Worm (Caenorhabditis elegans): ENCODE data around the gene ugt-5.

Gene ugt-5

ce11 chrV:12780248-12780647 is 12.5 kb downstream of the ugt-5 start (continued):
- TF ChIP-seq mxl-2 (GFP tag; conservative IDR thresholded peaks at IDR 0.05) (no peak; the same call in 1 of the 2 replicates), ctbp-1 (GFP tag; IDR thresholded peaks at IDR 0.05) (peak; percentile 88), lin-38 (GFP tag; IDR thresholded peaks at IDR 0.05) (no peak), nhr-102 (tag; optimal IDR thresholded peaks at IDR 0.05) (no peak), nhr-42 (GFP tag; IDR thresholded peaks at IDR 0.05) (no peak), Y75B8A.6 (GFP tag; IDR thresholded peaks at IDR 0.05) (peak; percentile 55; the same call in 1 of the 2 replicates), tag-97 (GFP tag; IDR thresholded peaks at IDR 0.05) (no peak), hlh-30 (tag; optimal IDR thresholded peaks at IDR 0.05; ENCODE audit: insufficient read depth) (no peak), zag-1 (tag; optimal IDR thresholded peaks at IDR 0.05) (no peak), ZK546.5 (tag; optimal IDR thresholded peaks at IDR 0.05) (no peak), aha-1 (tag) (peak; percentile 82), unc-130 (GFP tag; optimal IDR thresholded peaks at IDR 0.05) (peak; percentile 57), skn-1 (tag; optimal IDR thresholded peaks at IDR 0.05) (no peak), Y48G9A.11 (GFP tag; IDR thresholded peaks at IDR 0.05) (peak; percentile 85), tra-1 (GFP tag; IDR thresholded peaks at IDR 0.05) (peak; percentile 84), ama-1 (optimal IDR thresholded peaks at IDR 0.05) (no peak), D1046.2 (GFP tag; IDR thresholded peaks at IDR 0.05) (peak; percentile 87), zfp-2 (tag; optimal IDR thresholded peaks at IDR 0.05) (peak; percentile 28), nhr-48 (tag; optimal IDR thresholded peaks at IDR 0.05) (peak; percentile 0), ztf-7 (tag; optimal IDR thresholded peaks at IDR 0.05) (no peak)

DNA sequence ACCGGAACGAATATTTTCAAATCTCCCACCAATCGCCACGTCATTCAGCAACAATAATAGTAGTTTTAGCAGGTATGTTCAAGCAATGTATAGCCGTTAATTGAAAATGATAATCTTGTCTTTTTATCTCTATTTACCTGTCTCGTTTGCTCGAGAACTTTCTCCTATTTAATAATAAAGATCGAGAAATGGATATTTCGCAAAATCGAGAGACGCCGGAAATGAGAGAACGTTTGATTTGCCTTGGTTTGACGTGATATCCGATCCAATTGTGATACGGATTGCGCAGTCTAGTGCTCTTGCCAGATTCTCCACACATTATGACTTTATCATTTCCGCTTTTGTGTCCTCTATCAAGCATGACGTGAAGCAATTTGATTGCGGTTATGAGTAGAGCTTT is 18.9 kb downstream of the ugt-5 start:
- no peak for TF ChIP-seq zip-11 (GFP tag; IDR thresholded peaks at IDR 0.05)
- no peak for TF ChIP-seq hlh-11 (tag; optimal IDR thresholded peaks at IDR 0.05)
- TF ChIP-seq nhr-6 (tag; optimal IDR thresholded peaks at IDR 0.05) = no peak
- no peak for TF ChIP-seq ztf-11 (tag; optimal IDR thresholded peaks at IDR 0.05)
- no peak for TF ChIP-seq set-16 (GFP tag; IDR thresholded peaks at IDR 0.05)
- no peak for TF ChIP-seq mdt-29 (GFP tag; IDR thresholded peaks at IDR 0.05)
- no peak for TF ChIP-seq madf-9 (GFP tag; conservative IDR thresholded peaks at IDR 0.05)
- TF ChIP-seq ceh-62 (tag; optimal IDR thresholded peaks at IDR 0.05) = no peak
- no peak for TF ChIP-seq ZK546.5 (tag; optimal IDR thresholded peaks at IDR 0.05)
- TF ChIP-seq R02D3.7 (tag; optimal IDR thresholded peaks at IDR 0.05) = no peak
- TF ChIP-seq arid-1 (GFP tag; conservative IDR thresholded peaks at IDR 0.05) = no peak
- TF ChIP-seq nhr-102 (tag; optimal IDR thresholded peaks at IDR 0.05) = no peak
- TF ChIP-seq attf-4 (tag; optimal IDR thresholded peaks at IDR 0.05) = no peak

DNA sequence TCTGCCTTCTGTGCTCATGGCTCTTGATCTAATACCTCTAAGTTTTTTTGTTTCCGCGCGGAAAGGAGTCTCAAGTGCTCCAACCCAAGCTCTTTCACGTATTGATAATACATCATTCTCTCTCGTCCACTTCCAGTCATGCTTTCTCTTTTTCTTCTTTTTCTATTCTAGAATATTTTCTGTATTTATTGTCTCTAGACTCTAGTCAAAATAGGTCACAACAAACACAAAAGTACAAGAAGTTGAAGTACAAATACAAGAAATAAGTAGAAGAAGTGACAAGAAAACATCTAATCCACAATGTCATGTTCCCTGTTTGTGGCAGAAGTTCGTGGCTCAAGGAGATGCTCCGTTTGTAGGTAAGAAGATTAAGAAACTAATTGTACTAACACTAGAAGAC is 19.5 kb downstream of the ugt-5 start, which contains the start of gene ZC455.1:
Gene ZC455.1, plus strand, starts transcription at position 301 of the 400 bp plus-strand sequence.
- TF ChIP-seq gei-8 (GFP tag; optimal IDR thresholded peaks at IDR 0.05) (no peak), F49E8.2 (tag; optimal IDR thresholded peaks at IDR 0.05; ENCODE audit: borderline replicate concordance) (no peak), zfp-3 (GFP tag; conservative IDR thresholded peaks at IDR 0.05) (no peak), ama-1 (optimal IDR thresholded peaks at IDR 0.05) (no peak), lim-7 (GFP tag; IDR thresholded peaks at IDR 0.05) (no peak), duxl-1 (tag; optimal IDR thresholded peaks at IDR 0.05; ENCODE audit: poor library complexity) (no peak), tag-97 (GFP tag; IDR thresholded peaks at IDR 0.05) (no peak), ZK546.5 (tag; optimal IDR thresholded peaks at IDR 0.05) (no peak), saeg-2 (GFP tag; IDR thresholded peaks at IDR 0.05) (no peak), nhr-42 (GFP tag; IDR thresholded peaks at IDR 0.05) (no peak), hlh-30 (tag; optimal IDR thresholded peaks at IDR 0.05; ENCODE audit: insufficient read depth) (no peak), pqm-1 (tag; optimal IDR thresholded peaks at IDR 0.05) (no peak), set-16 (GFP tag; IDR thresholded peaks at IDR 0.05) (no peak), T26A8.4 (GFP tag; IDR thresholded peaks at IDR 0.05) (no peak), aha-1 (tag) (no peak), Y48G9A.11 (GFP tag; IDR thresholded peaks at IDR 0.05) (no peak), mep-1 (tag; optimal IDR thresholded peaks at IDR 0.05) (no peak), nhr-102 (tag; optimal IDR thresholded peaks at IDR 0.05) (no peak)
